Fruit fly (Drosophila melanogaster) whole organism, larva: ENCODE results near the gene CG13063.

Experiments
- noc ChIP-seq: fragments of 200-800 bp; sonication (Bioruptor generic); optimal IDR thresholded peaks from 3 replicates; lab custom pipeline; 2019; ENCODE audit warnings: missing biosample characterization, mild to moderate bottlenecking, missing genetic modification characterization, moderate library complexity

Gene CG13063

DNA sequence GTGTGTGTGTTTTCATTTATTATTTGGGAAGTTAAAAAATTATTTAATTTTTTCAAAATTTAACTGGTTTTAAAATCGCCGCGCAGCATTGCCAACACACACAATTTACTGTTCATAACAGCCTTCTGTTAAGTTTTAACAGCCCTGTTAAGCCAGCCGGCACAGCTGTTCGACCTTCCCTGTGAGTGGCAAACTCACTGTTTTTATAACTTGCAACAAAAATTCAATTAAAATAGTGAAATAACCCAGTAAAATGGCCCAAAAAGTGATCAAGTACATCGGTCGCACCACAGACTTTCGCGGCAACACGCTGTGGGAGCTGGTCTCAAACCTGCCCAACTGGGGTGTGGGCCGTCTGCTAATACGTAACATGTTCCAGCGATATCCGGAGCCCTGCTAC, 41.5 kb downstream of the CG13063 start, which contains the start of gene mRpS34:
Gene mRpS34, plus strand, starts transcription at position 161 of the 400 bp plus-strand sequence.
- TF ChIP-seq noc (tag; lab: Kevin White, UChicago): no peak

DNA sequence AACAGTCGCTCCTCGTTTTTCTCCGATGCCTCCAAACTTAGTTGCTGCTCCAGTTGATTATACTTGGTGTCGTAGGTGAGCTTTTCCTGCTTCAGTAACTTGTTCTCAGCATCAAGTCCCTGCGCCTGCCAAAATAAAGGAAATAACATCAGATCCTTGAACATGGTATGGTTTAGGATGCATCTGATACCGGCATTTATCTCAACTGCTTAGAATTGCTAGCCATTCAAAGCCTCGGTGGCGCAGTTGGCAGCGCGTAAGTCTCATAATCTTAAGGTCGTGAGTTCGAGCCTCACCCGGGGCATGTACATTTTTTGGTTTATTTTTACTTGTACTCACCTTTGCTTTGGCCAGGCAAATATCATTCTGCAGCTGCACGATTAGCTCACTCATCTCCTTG, 43.3 kb downstream of the CG13063 start:
- TF ChIP-seq noc (tag; lab: Kevin White, UChicago): no peak

DNA sequence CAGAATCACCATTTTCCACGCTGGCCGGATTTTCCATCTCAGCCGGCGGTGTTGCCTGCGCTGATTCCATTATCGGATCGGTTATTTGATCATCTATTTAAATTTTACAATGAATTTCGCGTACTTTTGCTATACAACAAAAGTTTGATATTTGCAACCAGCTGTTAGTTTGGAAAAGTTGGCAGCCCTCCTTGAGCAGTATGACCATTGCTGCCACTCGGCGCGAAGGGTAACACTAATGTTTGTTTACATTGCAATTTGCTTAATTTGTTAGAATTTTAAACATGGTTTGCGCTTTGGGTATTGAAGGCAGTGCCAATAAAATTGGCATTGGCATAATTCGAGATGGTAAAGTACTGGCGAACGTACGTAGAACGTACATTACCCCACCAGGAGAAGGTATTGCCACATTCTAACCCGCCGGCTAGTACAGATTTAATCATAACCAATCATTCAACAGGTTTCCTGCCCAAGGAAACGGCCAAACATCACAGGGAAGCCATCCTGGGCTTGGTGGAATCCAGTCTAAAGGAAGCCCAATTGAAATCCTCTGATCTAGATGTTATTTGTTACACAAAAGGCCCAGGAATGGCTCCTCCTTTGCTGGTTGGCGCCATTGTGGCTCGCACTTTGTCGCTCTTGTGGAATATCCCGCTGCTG, 45.5 kb downstream of the CG13063 start, which contains the start of the genes Golgin104 and Tcs3:
Gene Golgin104, minus strand, starts transcription at position 182 of the 660 bp plus-strand sequence.
Gene Tcs3, plus strand, starts transcription at position 222 of the 660 bp plus-strand sequence.
- TF ChIP-seq noc (tag; lab: Kevin White, UChicago): no peak

DNA sequence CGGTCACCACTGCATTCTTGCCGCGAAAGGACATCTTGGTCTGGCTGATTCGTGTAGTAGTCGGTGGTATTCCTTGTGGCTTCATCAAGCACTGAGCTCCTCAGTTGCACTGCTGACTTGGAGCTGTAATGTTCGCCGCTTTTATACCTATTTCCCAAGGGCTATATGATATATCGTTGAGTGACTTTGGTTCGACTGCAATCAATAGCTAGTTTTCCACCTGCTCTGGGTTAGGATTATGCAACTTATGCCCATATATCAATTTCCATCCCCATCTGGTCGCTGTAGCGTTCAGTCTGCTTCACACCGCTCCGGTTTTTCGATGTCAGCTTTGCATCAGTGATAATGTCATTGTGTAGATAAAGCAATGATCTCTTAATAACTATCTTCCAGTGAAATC, 47.8 kb downstream of the CG13063 start, which contains the start of gene Pdh:
Gene Pdh, minus strand, starts transcription at position 101 of the 400 bp plus-strand sequence.
- TF ChIP-seq noc (tag; lab: Kevin White, UChicago): no peak

DNA sequence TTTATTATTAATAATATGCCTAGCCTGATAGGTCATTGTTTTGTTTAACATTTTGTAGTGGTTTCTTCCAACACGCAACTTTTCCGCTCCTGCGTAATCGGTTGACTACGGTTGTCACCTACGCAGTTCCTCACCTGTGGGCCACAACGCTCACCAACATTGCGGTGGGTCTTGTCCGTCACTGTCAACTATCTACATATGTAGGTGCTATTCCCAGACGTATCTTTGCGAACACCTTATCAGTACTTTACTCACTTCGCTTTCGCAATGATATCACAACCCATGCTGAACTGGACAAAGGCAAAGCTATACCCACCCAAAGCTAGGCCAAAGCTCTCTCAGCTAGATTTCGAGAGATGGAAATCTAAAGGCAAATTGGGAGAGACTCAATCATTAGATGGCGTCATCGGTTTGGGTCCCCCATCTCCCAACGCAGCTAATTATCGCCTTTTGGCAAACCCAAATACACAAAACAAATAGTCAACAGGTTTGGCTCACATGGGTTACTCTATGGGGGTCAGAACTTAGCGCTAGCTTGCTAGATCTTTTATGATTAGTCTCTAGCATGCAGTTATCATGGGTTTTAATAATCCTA, 49.9 kb downstream of the CG13063 start:
- peak; percentile 17 for TF ChIP-seq noc (tag; lab: Kevin White, UChicago)
